Fruit fly (Drosophila melanogaster) whole organism: Measurements from ENCODE around the gene tws.

Source experiments
- CG8478 ChIP-seq: fragments of >200 bp; optimal IDR thresholded peaks from 2 replicates; lab custom pipeline; 2018; ENCODE audit warnings: inconsistent platforms
- Dll ChIP-seq: fragments of >200 bp; optimal IDR thresholded peaks from 2 replicates; lab custom pipeline; 2017
- EcR ChIP-seq, 2 experiments: fragments of >200 bp; optimal IDR thresholded peaks; 2 replicates each; lab custom pipeline; 2017; ENCODE audit warnings: missing biosample characterization in 2 of 2, missing genetic modification characterization in 2 of 2, missing genetic modification reagents in 2 of 2
- pan ChIP-seq: fragments of >200 bp; optimal IDR thresholded peaks from 2 replicates; lab custom pipeline; 2017
- psq ChIP-seq: fragments of >200 bp; optimal IDR thresholded peaks from 2 replicates; lab custom pipeline; 2017
- usp ChIP-seq: fragments of >200 bp; optimal IDR thresholded peaks from 2 replicates; lab custom pipeline; 2017; ENCODE audit warnings: missing biosample characterization, missing genetic modification characterization, mixed read lengths

tws gene

dm6 chr3R:10114915-10115534, 24.5 kb downstream of the tws start:
- TF ChIP-seq pan (lab: Kevin White, UChicago) = no peak
- no peak for TF ChIP-seq usp
- TF ChIP-seq EcR (GFP tag; optimal IDR thresholded peaks at IDR 0.05; lab: Kevin White, UChicago) = no peak
- TF ChIP-seq Dll (lab: Kevin White, UChicago) = no peak

DNA sequence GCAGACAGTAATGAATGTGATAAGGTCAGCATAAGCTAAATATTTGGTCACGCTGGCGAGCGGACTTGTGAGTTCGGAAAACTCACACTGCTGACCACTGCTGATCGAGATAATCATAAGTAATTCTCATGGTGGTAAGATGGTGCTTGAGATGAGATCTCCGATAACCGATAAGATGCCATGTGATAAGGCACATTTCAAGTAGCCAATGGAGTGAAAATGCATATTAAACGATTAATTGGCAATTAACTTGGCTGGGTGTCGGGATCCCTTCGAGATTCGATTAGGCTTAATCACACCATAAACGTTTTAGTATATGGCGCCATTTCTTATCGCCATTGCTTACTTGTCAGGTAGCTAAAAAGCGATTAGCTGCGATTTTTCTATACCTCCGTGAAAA, 25.8 kb downstream of the tws start:
- TF ChIP-seq Dll (lab: Kevin White, UChicago) (no peak), CG8478 (lab: Kevin White, UChicago) (no peak), usp (no peak), psq (no peak), pan (lab: Kevin White, UChicago) (no peak), EcR (GFP tag; optimal IDR thresholded peaks at IDR 0.05; lab: Kevin White, UChicago) (no peak)

DNA sequence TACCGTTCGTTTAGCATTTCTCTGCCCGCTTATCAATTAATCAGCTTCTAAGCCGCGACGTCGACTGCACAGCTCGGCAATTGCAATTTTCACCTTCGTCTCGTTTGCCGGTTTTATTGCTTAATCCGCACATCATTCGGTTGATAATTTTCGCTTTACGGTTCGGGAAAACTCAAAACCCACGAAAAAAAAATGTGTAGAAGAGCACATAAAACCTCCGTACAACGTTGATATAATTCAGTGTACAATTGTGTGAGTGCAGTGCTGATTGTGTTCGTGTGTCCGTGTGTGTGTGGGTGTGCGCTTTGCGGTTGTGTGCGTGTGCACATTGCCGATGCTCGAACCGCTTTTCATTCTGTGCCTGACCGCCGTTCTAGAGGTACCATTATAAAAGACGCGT, 27.4 kb downstream of the tws start, which contains the start of gene CAH7:
CAH7 (plus strand) TSS at position 43 of the 400 bp plus-strand sequence.
- TF ChIP-seq usp = no peak
- no peak for TF ChIP-seq Dll (lab: Kevin White, UChicago)
- no peak for TF ChIP-seq psq
- no peak for TF ChIP-seq EcR (GFP tag; optimal IDR thresholded peaks at IDR 0.05; lab: Kevin White, UChicago)
- TF ChIP-seq pan (lab: Kevin White, UChicago) = no peak
- TF ChIP-seq CG8478 (lab: Kevin White, UChicago) = no peak

- TF ChIP-seq psq (no peak), Dll (lab: Kevin White, UChicago) (no peak), CG8478 (lab: Kevin White, UChicago) (no peak), pan (lab: Kevin White, UChicago) (no peak), usp (no peak), EcR (GFP tag; optimal IDR thresholded peaks at IDR 0.05; lab: Kevin White, UChicago) (no peak)
Observed at dm6 chr3R:10111815-10112185, 27.8 kb downstream of the tws start.

- TF ChIP-seq EcR (GFP tag; optimal IDR thresholded peaks at IDR 0.05; lab: Kevin White, UChicago) (no peak), Dll (lab: Kevin White, UChicago) (no peak), usp (no peak), CG8478 (lab: Kevin White, UChicago) (no peak), pan (lab: Kevin White, UChicago) (no peak), psq (no peak)
Observed at dm6 chr3R:10111150-10111814, 28.3 kb downstream of the tws start.

DNA sequence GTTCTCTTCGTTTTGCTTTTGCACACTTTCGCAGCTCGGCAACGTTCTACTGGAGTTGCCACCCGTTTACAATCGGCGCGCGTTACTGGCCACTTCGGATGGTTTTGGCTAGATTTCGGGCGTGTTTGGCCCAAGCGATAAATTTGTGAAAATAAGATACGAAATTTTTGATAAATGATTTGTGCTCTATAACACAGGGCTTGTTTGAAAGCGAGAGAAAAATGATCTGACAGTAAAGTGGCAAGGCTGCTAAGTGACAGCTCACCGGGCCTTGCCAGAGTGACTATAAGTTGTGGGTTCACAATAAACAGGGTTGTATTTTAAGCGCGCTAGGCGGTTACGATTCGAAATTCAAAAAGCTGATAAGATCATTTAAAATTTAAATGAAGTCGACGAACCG, 29.6 kb downstream of the tws start, which contains the start of gene Fmr1:
Fmr1 (minus strand) TSS at position 184 of the 400 bp plus-strand sequence.
- TF ChIP-seq EcR (GFP tag; optimal IDR thresholded peaks at IDR 0.05; lab: Kevin White, UChicago) = peak in 1 of 2 experiments; percentile 23
- no peak for TF ChIP-seq psq

DNA sequence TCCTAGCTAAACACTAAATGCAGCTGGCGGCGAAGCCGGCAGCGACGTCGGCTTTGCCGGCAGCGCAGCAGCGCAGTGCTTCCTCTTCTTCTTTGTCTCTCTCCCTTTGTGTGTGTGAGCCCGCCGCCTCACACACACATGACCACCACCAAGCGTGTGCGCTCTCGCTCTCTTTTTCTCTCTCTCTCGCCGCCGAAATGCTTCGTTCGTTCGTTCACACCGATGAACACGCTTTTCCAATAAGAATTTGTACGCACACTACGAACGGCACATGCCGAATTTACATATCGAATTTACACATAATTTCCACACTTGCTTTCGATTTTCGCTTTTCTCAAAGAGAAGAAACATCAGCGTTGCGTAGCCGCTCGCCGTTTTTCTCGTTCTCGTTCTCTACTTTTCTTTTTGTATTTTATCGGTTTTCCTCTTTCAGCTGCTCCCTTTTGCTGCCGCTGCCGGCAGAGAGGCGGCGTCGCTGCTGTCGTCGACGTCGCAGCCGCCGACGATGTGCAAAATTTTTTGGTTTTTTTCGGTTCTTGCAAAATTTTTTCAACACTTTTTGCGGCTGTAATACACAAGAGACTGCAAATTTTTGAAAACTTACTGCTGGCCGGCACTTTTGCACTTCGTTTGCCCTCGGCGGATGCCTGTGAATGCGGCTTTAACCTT, 30.2 kb downstream of the tws start:
- TF ChIP-seq usp (no peak), EcR (GFP tag; optimal IDR thresholded peaks at IDR 0.05; lab: Kevin White, UChicago) (peak in 1 of 2 experiments; percentile 51), Dll (lab: Kevin White, UChicago) (peak; percentile 95), psq (no peak)

DNA sequence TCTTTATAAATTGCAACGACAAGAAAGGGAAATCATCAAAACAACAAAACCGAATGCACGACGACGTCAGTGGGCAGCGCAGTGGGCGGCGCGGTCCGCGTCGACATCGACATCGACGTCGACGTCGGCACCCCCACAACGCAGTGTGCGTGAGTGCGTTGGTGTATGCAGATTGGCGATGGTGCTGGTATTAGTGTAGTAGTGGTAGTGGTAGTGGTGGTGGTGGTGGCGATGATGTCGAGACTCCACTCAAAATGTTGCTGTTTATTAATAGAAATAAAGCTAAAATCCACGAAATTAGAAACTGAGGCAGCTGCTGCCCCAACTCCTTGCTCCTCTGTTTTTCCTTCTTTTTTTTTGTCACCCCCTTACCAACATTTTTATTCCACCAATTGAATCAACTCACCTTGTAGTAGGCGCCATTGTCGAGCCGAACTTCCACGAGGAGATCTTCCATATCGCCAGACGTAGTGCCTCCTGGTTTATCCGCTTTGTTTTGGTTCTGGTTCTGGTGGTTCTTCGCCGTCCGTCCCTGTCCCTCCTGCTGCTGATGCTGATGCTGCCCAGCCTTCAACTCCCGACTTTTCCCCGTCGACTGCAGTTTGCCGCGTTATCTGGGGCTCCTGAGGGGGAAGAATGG, 31.2 kb downstream of the tws start:
- TF ChIP-seq pan (lab: Kevin White, UChicago) (no peak), EcR (GFP tag; optimal IDR thresholded peaks at IDR 0.05; lab: Kevin White, UChicago) (no peak), psq (no peak), CG8478 (lab: Kevin White, UChicago) (no peak), Dll (lab: Kevin White, UChicago) (no peak), usp (no peak)

dm6 chr3R:10106796-10107195, 32.8 kb downstream of the tws start:
- TF ChIP-seq pan (lab: Kevin White, UChicago) = no peak
- no peak for TF ChIP-seq psq
- no peak for TF ChIP-seq EcR (GFP tag; optimal IDR thresholded peaks at IDR 0.05; lab: Kevin White, UChicago)
- no peak for TF ChIP-seq CG8478 (lab: Kevin White, UChicago)
- no peak for TF ChIP-seq Dll (lab: Kevin White, UChicago)
- no peak for TF ChIP-seq usp

- no peak for TF ChIP-seq CG8478 (lab: Kevin White, UChicago)
- TF ChIP-seq pan (lab: Kevin White, UChicago) = no peak
- TF ChIP-seq usp = no peak
- TF ChIP-seq EcR (GFP tag; optimal IDR thresholded peaks at IDR 0.05; lab: Kevin White, UChicago) = no peak
- no peak for TF ChIP-seq Dll (lab: Kevin White, UChicago)
- TF ChIP-seq psq = no peak
Observed at dm6 chr3R:10100498-10101196, 38.9 kb downstream of the tws start.

dm6 chr3R:10099401-10099848, 40.1 kb downstream of the tws start:
- no peak for TF ChIP-seq Dll (lab: Kevin White, UChicago)
- TF ChIP-seq psq = no peak
- no peak for TF ChIP-seq pan (lab: Kevin White, UChicago)
- TF ChIP-seq CG8478 (lab: Kevin White, UChicago) = no peak
- no peak for TF ChIP-seq EcR (GFP tag; optimal IDR thresholded peaks at IDR 0.05; lab: Kevin White, UChicago)
- no peak for TF ChIP-seq usp
